Worm (Caenorhabditis elegans) whole organism, young adult: ENCODE results near the gene chil-5.

Source experiments
- B0019.2 ChIP-seq: fragments of 200-800 bp; sonication (Bioruptor generic); conservative IDR thresholded peaks from 2 replicates; pipeline ENCODE4 v1.3.6; 2022; ENCODE audit warnings: missing genetic modification reagents, missing genetic modification characterization, missing compliant biosample characterization
- B0035.1 ChIP-seq: sonication (generic microtip); optimal IDR thresholded peaks from 2 replicates; lab custom pipeline; 2016; ENCODE audit warnings: missing genetic modification characterization, mild to moderate bottlenecking, missing compliant biosample characterization, missing genotype, missing genetic modification reagents
- C17E4.6 ChIP-seq: fragments of 200-800 bp; sonication (Bioruptor generic); IDR thresholded peaks from 2 replicates; pipeline ENCODE4 v1.3.6; 2022; ENCODE audit warnings: missing genetic modification reagents, missing genetic modification characterization, missing compliant biosample characterization
- F33H1.4 ChIP-seq: fragments of 200-800 bp; sonication (Bioruptor generic); IDR thresholded peaks from 2 replicates; pipeline ENCODE4 v1.3.6; 2022; ENCODE audit warnings: missing genetic modification reagents, missing genetic modification characterization, missing compliant biosample characterization
- F37B4.10 ChIP-seq: fragments of 200-800 bp; sonication (Bioruptor generic); IDR thresholded peaks from 2 replicates; pipeline ENCODE4 v1.3.6; 2022; ENCODE audit warnings: missing genetic modification characterization, missing compliant biosample characterization
- F55B11.4 ChIP-seq: sonication (generic microtip); optimal IDR thresholded peaks from 2 replicates; lab custom pipeline; 2016; ENCODE audit warnings: missing compliant biosample characterization, missing genetic modification characterization, borderline replicate concordance; ENCODE audit not compliant: insufficient read depth
- K11D2.4 ChIP-seq: fragments of 200-800 bp; sonication (Bioruptor generic); IDR thresholded peaks from 2 replicates; pipeline ENCODE4 v1.3.6; 2022; ENCODE audit warnings: missing genetic modification reagents, missing genetic modification characterization, missing compliant biosample characterization
- T26A5.8 ChIP-seq: sonication (generic microtip); optimal IDR thresholded peaks from 2 replicates; lab custom pipeline; 2016; ENCODE audit warnings: missing genetic modification characterization, missing compliant biosample characterization
- Y67H2A.10 ChIP-seq: fragments of 200-800 bp; sonication (Bioruptor generic); conservative IDR thresholded peaks from 2 replicates; pipeline ENCODE4 v1.3.6; 2022; ENCODE audit warnings: missing genetic modification reagents, missing genetic modification characterization, missing compliant biosample characterization
- Y79H2A.3 ChIP-seq: fragments of 200-800 bp; sonication (Bioruptor generic); conservative IDR thresholded peaks from 2 replicates; pipeline ENCODE4 v1.3.6; 2022; ENCODE audit warnings: missing genetic modification reagents, missing genetic modification characterization, missing compliant biosample characterization
- ZK185.1 ChIP-seq: sonication (generic microtip); optimal IDR thresholded peaks from 2 replicates; lab custom pipeline; 2016; ENCODE audit warnings: mild to moderate bottlenecking, missing genetic modification characterization, missing compliant biosample characterization; ENCODE audit not compliant: poor library complexity, severe bottlenecking
- akir-1 ChIP-seq: fragments of 200-800 bp; sonication (Bioruptor generic); optimal IDR thresholded peaks from 2 replicates; lab custom pipeline; 2018; ENCODE audit warnings: mild to moderate bottlenecking, missing genetic modification characterization, moderate library complexity, missing compliant biosample characterization
- ama-1 ChIP-seq, 3 experiments: fragments of 150-350 bp in 1 of 3; sonication (generic microtip) in 2 of 3; optimal IDR thresholded peaks; 2 replicates each; lab custom pipeline; 2014 to 2018; ENCODE audit warnings: missing biosample characterization in 2 of 3, missing genetic modification characterization in 2 of 3, missing genetic modification reagents in 2 of 3
- aptf-3 ChIP-seq: fragments of 200-800 bp; sonication (Bioruptor generic); IDR thresholded peaks from 2 replicates; pipeline ENCODE4 v1.3.6; 2022; ENCODE audit warnings: missing genetic modification characterization, missing compliant biosample characterization
- athp-1 ChIP-seq: sonication (generic microtip); optimal IDR thresholded peaks from 2 replicates; lab custom pipeline; 2017; ENCODE audit warnings: mild to moderate bottlenecking, missing genetic modification characterization, missing compliant biosample characterization
- attf-3 ChIP-seq: fragments of 200-800 bp; sonication (Bioruptor generic); conservative IDR thresholded peaks from 2 replicates; pipeline ENCODE4 v1.3.6; 2022; ENCODE audit warnings: missing genetic modification reagents, missing genetic modification characterization, missing compliant biosample characterization
- attf-6 ChIP-seq: fragments of 200-800 bp; sonication (Bioruptor generic); IDR thresholded peaks from 2 replicates; pipeline ENCODE4 v1.3.6; 2022; ENCODE audit warnings: missing genetic modification reagents, missing genetic modification characterization, missing compliant biosample characterization
- cebp-2 ChIP-seq: fragments of 200-800 bp; sonication (Bioruptor generic); IDR thresholded peaks from 2 replicates; pipeline ENCODE4 v1.3.6; 2022; ENCODE audit warnings: missing genetic modification characterization, missing compliant biosample characterization
- ceh-100 ChIP-seq: fragments of 200-800 bp; sonication (Bioruptor generic); IDR thresholded peaks from 2 replicates; pipeline ENCODE4 v1.3.6; 2022; ENCODE audit warnings: missing genetic modification reagents, missing genetic modification characterization, missing compliant biosample characterization
- ceh-40 ChIP-seq: fragments of 200-800 bp; sonication (Bioruptor generic); IDR thresholded peaks from 2 replicates; pipeline ENCODE4 v1.3.6; 2022; ENCODE audit warnings: missing genetic modification characterization, missing compliant biosample characterization
- ceh-58 ChIP-seq: fragments of 200-800 bp; sonication (Bioruptor generic); IDR thresholded peaks from 2 replicates; pipeline ENCODE4 v1.3.6; 2022; ENCODE audit warnings: missing genetic modification characterization, missing compliant biosample characterization
- chd-7 ChIP-seq: sonication (generic microtip); optimal IDR thresholded peaks from 2 replicates; lab custom pipeline; 2016; ENCODE audit warnings: mild to moderate bottlenecking, missing genetic modification characterization, moderate library complexity, missing compliant biosample characterization
- dpff-1 ChIP-seq: sonication (generic microtip); optimal IDR thresholded peaks from 2 replicates; lab custom pipeline; 2017; ENCODE audit warnings: mild to moderate bottlenecking, missing genetic modification characterization, missing compliant biosample characterization
- egl-44 ChIP-seq: fragments of 200-800 bp; sonication (Bioruptor generic); IDR thresholded peaks from 2 replicates; pipeline ENCODE4 v1.3.6; 2022; ENCODE audit warnings: missing genetic modification reagents, missing genetic modification characterization, missing compliant biosample characterization
- fkh-3 ChIP-seq: sonication (generic microtip); optimal IDR thresholded peaks from 2 replicates; lab custom pipeline; 2016; ENCODE audit warnings: mild to moderate bottlenecking, missing genetic modification characterization, missing compliant biosample characterization
- hmg-1.2 ChIP-seq: fragments of 200-800 bp; sonication (Bioruptor generic); IDR thresholded peaks from 2 replicates; pipeline ENCODE4 v1.3.6; 2022; ENCODE audit warnings: missing genetic modification reagents, missing genetic modification characterization, missing compliant biosample characterization
- lag-1 ChIP-seq: fragments of 200-800 bp; sonication (Bioruptor generic); IDR thresholded peaks from 2 replicates; pipeline ENCODE4 v1.3.6; 2022; ENCODE audit warnings: missing genetic modification reagents, missing genetic modification characterization, missing compliant biosample characterization
- let-526 ChIP-seq: fragments of 200-800 bp; sonication (Bioruptor generic); IDR thresholded peaks from 2 replicates; pipeline ENCODE4 v1.3.6; 2022; ENCODE audit warnings: missing genetic modification reagents, missing genetic modification characterization, missing compliant biosample characterization
- let-607 ChIP-seq, 2 experiments: fragments of 200-800 bp in 1 of 2; sonication (Bioruptor generic) in 1 of 2; sonication (generic microtip) in 1 of 2; optimal IDR thresholded peaks; 2 replicates each; lab custom pipeline; 2016 to 2018; ENCODE audit warnings: mild to moderate bottlenecking in 2 of 2, missing compliant biosample characterization in 2 of 2, missing genetic modification characterization in 2 of 2, moderate library complexity in 2 of 2, missing genotype in 1 of 2
- lin-40 ChIP-seq: sonication (generic microtip); optimal IDR thresholded peaks from 2 replicates; lab custom pipeline; 2016; ENCODE audit warnings: missing genetic modification characterization, mild to moderate bottlenecking, missing compliant biosample characterization, missing genotype, missing genetic modification reagents
- lin-54 ChIP-seq: fragments of 200-800 bp; sonication (Bioruptor generic); optimal IDR thresholded peaks from 2 replicates; lab custom pipeline; 2018; ENCODE audit warnings: mild to moderate bottlenecking, missing genetic modification characterization, missing compliant biosample characterization
- lsl-1 ChIP-seq: fragments of 200-800 bp; sonication (Bioruptor generic); optimal IDR thresholded peaks from 2 replicates; lab custom pipeline; 2018; ENCODE audit warnings: mild to moderate bottlenecking, missing genetic modification characterization, moderate library complexity, missing compliant biosample characterization
- nfya-1 ChIP-seq: sonication (generic microtip); optimal IDR thresholded peaks from 2 replicates; lab custom pipeline; 2017; ENCODE audit warnings: antibody characterized with exemption, missing compliant biosample characterization, missing genetic modification characterization, borderline replicate concordance; ENCODE audit not compliant: insufficient read depth
- nfya-2 ChIP-seq: fragments of 200-800 bp; sonication (Bioruptor generic); IDR thresholded peaks from 2 replicates; pipeline ENCODE4 v1.3.6; 2022; ENCODE audit warnings: missing genetic modification reagents, missing genetic modification characterization, missing compliant biosample characterization
- nhr-120 ChIP-seq: fragments of 200-800 bp; sonication (Bioruptor generic); IDR thresholded peaks from 2 replicates; pipeline ENCODE4 v1.3.6; 2022; ENCODE audit warnings: missing genetic modification characterization, missing compliant biosample characterization
- nhr-179 ChIP-seq: sonication (generic microtip); optimal IDR thresholded peaks from 2 replicates; lab custom pipeline; 2016; ENCODE audit warnings: mild to moderate bottlenecking, missing genetic modification characterization, missing compliant biosample characterization
- pha-4 ChIP-seq: fragments of 150-350 bp; sonication (generic microtip); optimal IDR thresholded peaks from 2 replicates; lab custom pipeline; 2014; ENCODE audit warnings: missing biosample characterization, missing genetic modification reagents, missing genetic modification characterization
- rec-8 ChIP-seq, 2 experiments: sonication (generic microtip); optimal IDR thresholded peaks; 2 replicates each; lab custom pipeline; 2016; ENCODE audit warnings: mild to moderate bottlenecking in 2 of 2, missing genetic modification characterization in 2 of 2, missing genetic modification reagents in 2 of 2, missing genotype in 2 of 2, missing biosample characterization in 1 of 2, missing compliant biosample characterization in 1 of 2, moderate library complexity in 1 of 2
- snpc-1.3 ChIP-seq: sonication (generic microtip); optimal IDR thresholded peaks from 2 replicates; lab custom pipeline; 2017; ENCODE audit warnings: missing genetic modification characterization, mild to moderate bottlenecking, missing compliant biosample characterization, antibody characterized with exemption, moderate library complexity, missing genotype, missing genetic modification reagents; ENCODE audit not compliant: insufficient read depth
- tbx-9 ChIP-seq: sonication (generic microtip); optimal IDR thresholded peaks from 2 replicates; lab custom pipeline; 2016; ENCODE audit warnings: borderline replicate concordance, missing genetic modification characterization, inconsistent platforms, missing compliant biosample characterization
- unc-62 ChIP-seq: fragments of 150-350 bp; optimal IDR thresholded peaks from 2 replicates; lab custom pipeline; 2014; ENCODE audit warnings: missing biosample characterization, missing genetic modification reagents, missing genetic modification characterization
- zim-3 ChIP-seq: sonication (generic microtip); optimal IDR thresholded peaks from 2 replicates; lab custom pipeline; 2017; ENCODE audit warnings: mild to moderate bottlenecking, missing genetic modification characterization, moderate library complexity, missing compliant biosample characterization
- ztf-6 ChIP-seq: fragments of 200-800 bp; sonication (Bioruptor generic); IDR thresholded peaks from 2 replicates; pipeline ENCODE4 v1.3.6; 2022; ENCODE audit warnings: missing genetic modification reagents, missing genetic modification characterization, missing compliant biosample characterization

chil-5 gene

DNA sequence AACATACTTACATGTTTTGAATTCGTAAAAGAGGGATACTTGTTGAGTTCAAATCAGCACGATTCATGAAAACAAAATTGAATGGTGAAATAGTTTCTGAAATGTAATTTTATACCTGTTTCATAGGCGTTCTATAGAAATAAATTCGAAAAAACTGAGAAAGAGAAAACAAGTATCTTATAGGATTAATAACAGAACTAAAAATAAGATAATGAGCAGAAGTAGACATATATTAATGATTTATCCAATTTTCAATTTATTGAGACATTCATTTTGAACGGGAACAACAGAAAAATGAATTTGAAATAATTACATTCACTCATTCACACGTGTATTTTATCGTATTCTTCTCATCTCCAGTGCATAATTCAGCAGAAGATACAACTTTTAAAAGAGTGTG is 1.7 kb downstream of the chil-5 start, which contains the start of gene chil-6:
Gene chil-6, minus strand, starts transcription at position 101 of the 400 bp plus-strand sequence.
- TF ChIP-seq ZK185.1 (tag; lab: Kevin White, UChicago) (no peak), K11D2.4 (GFP tag; lab: Robert Waterston, UW) (no peak), nfya-2 (GFP tag; lab: Robert Waterston, UW) (no peak), attf-3 (GFP tag; lab: Robert Waterston, UW) (no peak), hmg-1.2 (GFP tag; lab: Robert Waterston, UW) (no peak), nhr-120 (GFP tag; lab: Robert Waterston, UW) (no peak), ama-1 (optimal IDR thresholded peaks at IDR 0.05; lab: Kevin White, UChicago) (no peak), ama-1 (GFP tag; optimal IDR thresholded peaks at IDR 0.05; lab: Kevin White, UChicago) (no peak), ceh-100 (GFP tag; lab: Robert Waterston, UW) (no peak)

ce11 chrII:9855620-9856019 is 3.9 kb downstream of the chil-5 start, which contains the start of gene chil-4:
Gene chil-4, minus strand, starts transcription at chrII:9855720.
- TF ChIP-seq nhr-179 (tag; lab: Kevin White, UChicago): no peak
- no peak for TF ChIP-seq chd-7 (tag; lab: Kevin White, UChicago)
- TF ChIP-seq zim-3 (tag; lab: Kevin White, UChicago): no peak
- TF ChIP-seq ceh-40: no peak
- TF ChIP-seq B0019.2 (GFP tag; lab: Robert Waterston, UW): no peak
- no peak for TF ChIP-seq lag-1 (GFP tag; lab: Robert Waterston, UW)
- no peak for TF ChIP-seq aptf-3 (GFP tag; lab: Robert Waterston, UW)
- TF ChIP-seq cebp-2: no peak
- no peak for TF ChIP-seq rec-8 (tag; optimal IDR thresholded peaks at IDR 0.05; lab: Kevin White, UChicago)
- no peak for TF ChIP-seq C17E4.6 (GFP tag; lab: Robert Waterston, UW)
- no peak for TF ChIP-seq tbx-9 (tag; lab: Kevin White, UChicago)
- no peak for TF ChIP-seq ceh-58 (GFP tag; lab: Robert Waterston, UW)
- TF ChIP-seq lin-40 (tag; lab: Kevin White, UChicago): no peak
- TF ChIP-seq Y79H2A.3: no peak
- no peak for TF ChIP-seq let-526 (GFP tag; lab: Robert Waterston, UW)
- no peak for TF ChIP-seq F37B4.10 (GFP tag; lab: Robert Waterston, UW)
- no peak for TF ChIP-seq Y67H2A.10

ce11 chrII:9850945-9851344 is 8.5 kb downstream of the chil-5 start, which contains the start of gene ZK938.10:
Gene ZK938.10, minus strand, starts transcription at chrII:9851045.
- TF ChIP-seq lsl-1 (GFP tag; lab: Kevin White, UChicago) (no peak), unc-62 (GFP tag; lab: Kevin White, UChicago) (no peak), athp-1 (no peak), B0035.1 (tag; lab: Kevin White, UChicago) (no peak)

DNA sequence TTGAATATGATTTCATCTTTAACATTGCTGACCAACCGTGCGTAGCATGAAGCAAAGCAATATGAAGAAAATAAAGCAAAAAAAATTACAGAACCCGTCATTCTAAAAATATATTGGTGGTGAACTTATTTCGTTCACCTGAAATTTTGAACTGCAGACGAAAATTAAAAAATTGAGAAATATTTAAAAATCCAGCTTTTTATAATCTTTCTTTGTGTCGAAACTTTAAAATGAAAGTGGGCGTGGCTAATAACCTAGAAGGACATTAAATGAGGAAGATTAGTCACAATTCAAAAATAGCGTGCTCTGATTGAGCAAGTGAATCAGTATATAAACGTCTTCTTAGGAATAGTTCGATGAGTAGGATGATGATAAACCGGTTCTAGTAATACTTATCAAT is 10.0 kb downstream of the chil-5 start, which contains the start of gene old-2:
Gene old-2, minus strand, starts transcription at position 101 of the 400 bp plus-strand sequence.
- TF ChIP-seq snpc-1.3 (tag; lab: Kevin White, UChicago) (no peak), F33H1.4 (GFP tag; lab: Robert Waterston, UW) (no peak), F55B11.4 (tag; lab: Kevin White, UChicago) (no peak), pha-4 (tag; lab: Kevin White, UChicago) (no peak), C17E4.6 (GFP tag; lab: Robert Waterston, UW) (no peak), B0035.1 (tag; lab: Kevin White, UChicago) (no peak), K11D2.4 (GFP tag; lab: Robert Waterston, UW) (no peak), akir-1 (GFP tag; lab: Kevin White, UChicago) (no peak), dpff-1 (tag; lab: Kevin White, UChicago) (no peak), let-607 (tag; optimal IDR thresholded peaks at IDR 0.05; lab: Kevin White, UChicago) (no peak), lin-54 (GFP tag; lab: Kevin White, UChicago) (no peak), ztf-6 (GFP tag; lab: Robert Waterston, UW) (no peak), nhr-120 (GFP tag; lab: Robert Waterston, UW) (no peak), unc-62 (GFP tag; lab: Kevin White, UChicago) (no peak), fkh-3 (tag; lab: Kevin White, UChicago) (no peak), nfya-1 (tag; lab: Kevin White, UChicago) (no peak), egl-44 (GFP tag; lab: Robert Waterston, UW) (no peak), T26A5.8 (tag; lab: Kevin White, UChicago) (no peak), attf-6 (no peak), Y79H2A.3 (no peak)
